Fruit fly (Drosophila melanogaster): Measurements from ENCODE around the gene Lectin-galC1.

Gene Lectin-galC1

DNA sequence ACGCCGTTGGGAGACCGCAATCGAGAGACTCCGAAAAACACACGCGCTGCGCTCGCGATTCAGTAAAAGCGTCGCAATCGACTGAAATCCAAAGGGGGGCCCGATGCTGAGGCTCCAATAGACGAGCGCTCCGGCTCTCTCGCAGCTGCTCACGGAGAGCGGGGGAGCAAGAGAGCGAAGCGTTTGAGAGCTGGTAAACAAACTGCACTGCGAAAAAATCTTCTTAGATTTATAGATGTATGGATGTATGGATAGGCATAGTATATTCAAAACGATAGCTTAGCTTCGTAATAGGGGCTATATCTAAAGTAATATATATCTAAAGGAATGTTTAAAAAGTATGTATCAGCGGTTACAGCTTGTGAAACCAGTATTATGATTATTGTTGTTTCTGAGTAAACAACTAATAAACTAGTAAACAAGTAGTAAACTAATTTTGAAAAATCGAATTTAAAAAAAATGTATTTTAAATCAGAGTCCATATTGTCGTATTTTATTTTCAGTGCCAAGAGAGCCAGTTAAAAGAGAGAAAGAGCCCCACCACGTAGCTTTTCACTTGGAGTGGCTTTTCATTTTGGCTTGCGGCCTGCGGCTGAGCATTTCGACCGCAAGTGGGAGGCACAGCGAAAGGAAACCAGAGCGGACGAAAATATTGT is 6.3 kb downstream of the Lectin-galC1 start, which contains the start of the genes Alp12 and CG13085 (continued):
- peak; percentile 94 for TF ChIP-seq CG9932 (GFP tag; IDR thresholded peaks at IDR 0.05)
- TF ChIP-seq cad (GFP tag; optimal IDR thresholded peaks at IDR 0.05): no peak
- TF ChIP-seq CG3407 (GFP tag; optimal IDR thresholded peaks at IDR 0.05): peak; percentile 96
- TF ChIP-seq sr (GFP tag; IDR thresholded peaks at IDR 0.05): peak; percentile 72; the same call in 1 of the 3 replicates
- peak; percentile 97 for TF ChIP-seq CG12219 (GFP tag; optimal IDR thresholded peaks at IDR 0.05)
- peak; percentile 98 for TF ChIP-seq grau (tag; optimal IDR thresholded peaks at IDR 0.05)
- TF ChIP-seq pros (GFP tag; optimal IDR thresholded peaks at IDR 0.05): peak; percentile 82
- TF ChIP-seq CG31224 (GFP tag; IDR thresholded peaks at IDR 0.05): peak; percentile 92
- TF ChIP-seq sisA (GFP tag; IDR thresholded peaks at IDR 0.05): peak; percentile 95
- peak; percentile 54; the same call in 2 of the 3 replicates for TF ChIP-seq CG6791 (GFP tag; IDR thresholded peaks at IDR 0.05; ENCODE audit: partially characterized antibody)
- peak; percentile 97 for TF ChIP-seq org-1 (GFP tag; optimal IDR thresholded peaks at IDR 0.05)
- peak; percentile 23 for TF ChIP-seq fd102C (GFP tag; optimal IDR thresholded peaks at IDR 0.05)
- peak; percentile 94 for TF ChIP-seq Fer2 (tag; optimal IDR thresholded peaks at IDR 0.05)
- TF ChIP-seq phol (tag; optimal IDR thresholded peaks at IDR 0.05): peak; percentile 98
- TF ChIP-seq ham (GFP tag; IDR thresholded peaks at IDR 0.05): peak; percentile 80
- TF ChIP-seq scrt (GFP tag; optimal IDR thresholded peaks at IDR 0.05): peak; percentile 96
- TF ChIP-seq chm (GFP tag; IDR thresholded peaks at IDR 0.05): peak; percentile 85; the same call in 1 of the 2 replicates
- TF ChIP-seq CG16813 (GFP tag; IDR thresholded peaks at IDR 0.05; ENCODE audit: partially characterized antibody): no peak
- TF ChIP-seq otp (GFP tag; IDR thresholded peaks at IDR 0.05): peak; percentile 90
- peak; percentile 98 for TF ChIP-seq CG15601 (tag; optimal IDR thresholded peaks at IDR 0.05)
- TF ChIP-seq CG34224 (GFP tag; IDR thresholded peaks at IDR 0.05; ENCODE audit: partially characterized antibody): peak; percentile 39
- peak; percentile 99 for TF ChIP-seq CG15269 (tag; optimal IDR thresholded peaks at IDR 0.05)
- TF ChIP-seq CG32767 (GFP tag; IDR thresholded peaks at IDR 0.05): peak; percentile 97
- TF ChIP-seq CG6654 (GFP tag; optimal IDR thresholded peaks at IDR 0.05): peak; percentile 91
- TF ChIP-seq CG1233 (GFP tag; optimal IDR thresholded peaks at IDR 0.05): peak; percentile 98
- TF ChIP-seq oc (tag; optimal IDR thresholded peaks at IDR 0.05): peak; percentile 95
- TF ChIP-seq Awh (GFP tag; IDR thresholded peaks at IDR 0.05): peak; percentile 91; the same call in 1 of the 2 replicates
- TF ChIP-seq PHDP (tag; optimal IDR thresholded peaks at IDR 0.05): peak; percentile 98
- TF ChIP-seq Sox100B (GFP tag; optimal IDR thresholded peaks at IDR 0.05): peak; percentile 100
- TF ChIP-seq CG33213 (GFP tag; optimal IDR thresholded peaks at IDR 0.05): peak; percentile 88
- peak; percentile 90 for TF ChIP-seq CG11456 (GFP tag; IDR thresholded peaks at IDR 0.05)
- peak; percentile 88 for TF ChIP-seq CG30020 (tag; optimal IDR thresholded peaks at IDR 0.05)
- TF ChIP-seq Nf-YA (GFP tag; IDR thresholded peaks at IDR 0.05): peak; percentile 88
- peak; percentile 84 for TF ChIP-seq CG8089 (GFP tag; optimal IDR thresholded peaks at IDR 0.05)
- TF ChIP-seq CG12236 (GFP tag; optimal IDR thresholded peaks at IDR 0.05): peak; percentile 89
- TF ChIP-seq al (GFP tag; IDR thresholded peaks at IDR 0.05): peak; percentile 90
- TF ChIP-seq Bgb (GFP tag; IDR thresholded peaks at IDR 0.05; ENCODE audit: partially characterized antibody): peak; percentile 48; the same call in 1 of the 2 replicates
- peak; percentile 99 for TF ChIP-seq gem (tag; optimal IDR thresholded peaks at IDR 0.05)
- peak; percentile 92; the same call in 2 of the 3 replicates for TF ChIP-seq ken (GFP tag; IDR thresholded peaks at IDR 0.05)
- TF ChIP-seq hb (GFP tag; IDR thresholded peaks at IDR 0.05; ENCODE audit: partially characterized antibody): no peak
- TF ChIP-seq bigmax (GFP tag; optimal IDR thresholded peaks at IDR 0.05): no peak
- peak; percentile 97 for TF ChIP-seq caup (GFP tag; optimal IDR thresholded peaks at IDR 0.05; ENCODE audit: severe bottlenecking)
- peak; percentile 96 for TF ChIP-seq CG33557 (GFP tag; optimal IDR thresholded peaks at IDR 0.05)
- TF ChIP-seq seq (GFP tag; IDR thresholded peaks at IDR 0.05): peak; percentile 97
- TF ChIP-seq pnt (GFP tag; optimal IDR thresholded peaks at IDR 0.05): peak; percentile 93
- TF ChIP-seq sd (tag; optimal IDR thresholded peaks at IDR 0.05): peak; percentile 93
- TF ChIP-seq Lhr (GFP tag; optimal IDR thresholded peaks at IDR 0.05): peak; percentile 95
- peak; percentile 99 for TF ChIP-seq Hmr (GFP tag; optimal IDR thresholded peaks at IDR 0.05)

Data from whole organism, embryonic.